Worm (Caenorhabditis elegans): Measurements from ENCODE around the gene F22B3.8.

DNA sequence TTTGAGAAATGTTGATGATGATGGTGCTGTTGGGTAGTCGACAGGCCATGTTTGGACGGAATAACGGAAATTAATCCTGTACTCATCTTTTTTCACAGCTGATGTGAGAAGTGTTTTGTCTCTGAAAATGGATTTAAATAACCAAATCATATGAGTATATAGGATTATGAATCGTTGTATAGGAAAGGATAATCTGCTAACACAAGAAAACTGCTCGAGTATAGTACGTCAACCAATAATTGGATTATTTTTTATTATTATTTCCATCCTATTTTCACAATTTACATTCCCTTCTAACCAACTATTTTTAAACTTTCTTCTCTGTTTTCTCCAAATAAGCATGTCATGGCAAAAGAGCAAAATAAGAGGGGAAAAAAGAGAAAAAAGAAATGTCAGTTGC is 11.0 kb upstream of the F22B3.8 start:
- no peak for TF ChIP-seq T22C8.4 (GFP tag; IDR thresholded peaks at IDR 0.05)
- TF ChIP-seq ztf-23 (GFP tag; IDR thresholded peaks at IDR 0.05) = no peak

Measured in whole organism, midembryonic.